Worm (Caenorhabditis elegans): ENCODE data around the gene Y45G12B.3.

Gene Y45G12B.3

ce11 chrV:2650980-2651379 is 45.1 kb downstream of the Y45G12B.3 start:
- TF ChIP-seq lin-1 (GFP tag; IDR thresholded peaks at IDR 0.05) = no peak
- TF ChIP-seq hmg-1.1 (GFP tag; IDR thresholded peaks at IDR 0.05) = no peak
- no peak for TF ChIP-seq zfp-2 (tag; optimal IDR thresholded peaks at IDR 0.05)
- peak; percentile 98 for TF ChIP-seq aha-1 (tag)

- TF ChIP-seq lin-38 (GFP tag; IDR thresholded peaks at IDR 0.05) (peak; percentile 28; the same call in 1 of the 2 replicates), mdt-29 (GFP tag; IDR thresholded peaks at IDR 0.05) (no peak), attf-4 (tag; optimal IDR thresholded peaks at IDR 0.05) (no peak), ceh-28 (tag; optimal IDR thresholded peaks at IDR 0.05) (no peak), aha-1 (tag) (peak; percentile 93), zfp-3 (GFP tag; conservative IDR thresholded peaks at IDR 0.05) (no peak), egl-27 (tag; optimal IDR thresholded peaks at IDR 0.05) (no peak), cey-2 (tag; optimal IDR thresholded peaks at IDR 0.05; ENCODE audit: borderline replicate concordance, insufficient read depth) (no peak), mdl-1 (tag; optimal IDR thresholded peaks at IDR 0.05) (no peak), nhr-10 (tag; optimal IDR thresholded peaks at IDR 0.05) (no peak)
These were observed 48.7 kb downstream of the Y45G12B.3 start for ce11 chrV:2647222-2647796.

ce11 chrV:2646067-2646466 is 50.0 kb downstream of the Y45G12B.3 start:
- TF ChIP-seq set-16 (GFP tag; IDR thresholded peaks at IDR 0.05) = peak; percentile 87
- TF ChIP-seq egl-43 (GFP tag; IDR thresholded peaks at IDR 0.05) = 0 out of 2 replicates have a peak, but pooled peaks have one; percentile 31
- TF ChIP-seq lim-7 (GFP tag; IDR thresholded peaks at IDR 0.05) = no peak
- TF ChIP-seq ZK337.2 (GFP tag; IDR thresholded peaks at IDR 0.05) = no peak
- TF ChIP-seq T26A8.4 (GFP tag; IDR thresholded peaks at IDR 0.05) = no peak

- TF ChIP-seq F44E2.7 (GFP tag; IDR thresholded peaks at IDR 0.05) (no peak), rbr-2 (tag; optimal IDR thresholded peaks at IDR 0.05) (no peak), pqm-1 (tag; optimal IDR thresholded peaks at IDR 0.05) (no peak), mdt-29 (GFP tag; IDR thresholded peaks at IDR 0.05) (no peak), mdl-1 (tag; optimal IDR thresholded peaks at IDR 0.05) (no peak), fkh-10 (GFP tag; optimal IDR thresholded peaks at IDR 0.05) (no peak), lin-38 (GFP tag; IDR thresholded peaks at IDR 0.05) (peak; percentile 24; the same call in 1 of the 2 replicates), ceh-62 (tag; optimal IDR thresholded peaks at IDR 0.05) (no peak), nhr-11 (tag; optimal IDR thresholded peaks at IDR 0.05) (no peak), Y75B8A.6 (GFP tag; IDR thresholded peaks at IDR 0.05) (no peak), ceh-82 (tag; optimal IDR thresholded peaks at IDR 0.05) (no peak), D1046.2 (GFP tag; IDR thresholded peaks at IDR 0.05) (no peak), F37D6.2 (tag; optimal IDR thresholded peaks at IDR 0.05) (no peak), vab-7 (GFP tag; IDR thresholded peaks at IDR 0.05) (no peak), set-16 (GFP tag; IDR thresholded peaks at IDR 0.05) (peak; percentile 69), sdz-12 (GFP tag; optimal IDR thresholded peaks at IDR 0.05) (no peak), snpc-4 (tag; optimal IDR thresholded peaks at IDR 0.05) (no peak), ama-1 (optimal IDR thresholded peaks at IDR 0.05) (no peak)
These were observed 56.5 kb downstream of the Y45G12B.3 start for ce11 chrV:2639506-2639905.

- TF ChIP-seq egl-43 (GFP tag; IDR thresholded peaks at IDR 0.05) (no peak), unc-62 (GFP tag; optimal IDR thresholded peaks at IDR 0.05 in 1 of 2) (peak in 1 of 2 experiments; percentile 10), unc-62 (tag; optimal IDR thresholded peaks at IDR 0.05) (no peak)
These were observed 57.0 kb downstream of the Y45G12B.3 start, which contains the start of gene W02H5.2 for ce11 chrV:2639035-2639434. TSS of gene W02H5.2 (plus strand) at chrV:2639335.
